Worm (Caenorhabditis elegans): Measurements from ENCODE around the gene pigw-1.

pigw-1 gene

DNA sequence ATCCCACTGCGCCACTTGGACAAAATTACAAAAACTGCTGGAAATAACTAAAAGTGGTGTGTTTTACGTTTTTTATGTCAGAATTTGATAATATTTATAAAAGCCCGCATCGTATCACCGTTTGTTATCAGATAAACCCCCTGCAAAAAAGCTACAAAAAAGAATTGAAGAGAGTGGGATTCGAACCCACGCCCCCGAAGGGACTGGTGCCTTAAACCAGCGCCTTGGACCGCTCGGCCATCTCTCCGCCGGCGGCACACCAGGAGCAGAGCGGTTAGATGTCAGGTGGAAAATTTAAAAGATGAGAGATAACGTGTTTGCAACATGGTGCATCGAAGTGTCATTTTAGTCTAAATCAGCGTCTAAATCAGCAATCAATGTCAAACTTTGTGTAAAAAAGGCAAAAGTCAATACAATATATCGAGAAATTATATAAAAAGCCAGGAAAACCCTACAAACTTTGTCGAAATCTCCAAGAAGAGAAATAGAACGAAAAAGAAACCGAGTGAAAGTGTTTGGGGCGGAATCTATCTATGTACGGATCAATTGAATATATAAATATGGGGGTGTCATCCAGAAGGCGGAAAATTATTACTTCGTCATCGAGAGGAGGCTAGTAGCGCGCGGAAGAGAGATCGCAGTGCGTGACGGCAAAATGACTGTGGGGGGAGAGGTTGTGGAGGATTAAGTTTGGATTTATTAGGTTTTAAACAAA, 23.2 kb downstream of the pigw-1 start:
- no peak for TF ChIP-seq dsc-1 (tag; optimal IDR thresholded peaks at IDR 0.05)
- no peak for TF ChIP-seq nhr-84 (tag; optimal IDR thresholded peaks at IDR 0.05)
- TF ChIP-seq egl-13 (tag; optimal IDR thresholded peaks at IDR 0.05): no peak
- no peak for TF ChIP-seq vab-15 (tag; optimal IDR thresholded peaks at IDR 0.05)
- TF ChIP-seq lin-35 (GFP tag; optimal IDR thresholded peaks at IDR 0.05): peak in 1 of 2 experiments; percentile 30
- peak; percentile 7 for TF ChIP-seq skn-1 (tag; optimal IDR thresholded peaks at IDR 0.05)
- peak; percentile 89 for TF ChIP-seq blmp-1 (tag; optimal IDR thresholded peaks at IDR 0.05)
- no peak for TF ChIP-seq lin-13 (GFP tag; optimal IDR thresholded peaks at IDR 0.05)
- no peak for TF ChIP-seq sox-4 (tag; optimal IDR thresholded peaks at IDR 0.05)
- TF ChIP-seq ceh-88 (GFP tag; IDR thresholded peaks at IDR 0.05): no peak
- peak; percentile 51 for TF ChIP-seq rnt-1 (tag; optimal IDR thresholded peaks at IDR 0.05)
- TF ChIP-seq nhr-20 (tag; optimal IDR thresholded peaks at IDR 0.05): peak; percentile 18
- no peak for TF ChIP-seq hlh-17 (GFP tag; optimal IDR thresholded peaks at IDR 0.05; ENCODE audit: borderline replicate concordance)
- TF ChIP-seq nhr-12 (tag; optimal IDR thresholded peaks at IDR 0.05): no peak
- TF ChIP-seq Y116A8C.19 (tag; optimal IDR thresholded peaks at IDR 0.05; ENCODE audit: borderline replicate concordance): no peak
- no peak for TF ChIP-seq snu-23 (GFP tag; optimal IDR thresholded peaks at IDR 0.05)
- TF ChIP-seq efl-1 (optimal IDR thresholded peaks at IDR 0.05): no peak
- peak in 1 of 2 experiments; percentile 86 for TF ChIP-seq efl-1 (GFP tag; optimal IDR thresholded peaks at IDR 0.05 in 1 of 2)
- TF ChIP-seq ces-1 (GFP tag; optimal IDR thresholded peaks at IDR 0.05): no peak
- TF ChIP-seq ceh-82 (tag; optimal IDR thresholded peaks at IDR 0.05): peak in 1 of 3 experiments; percentile 26
- no peak for TF ChIP-seq irx-1 (tag; optimal IDR thresholded peaks at IDR 0.05)
- no peak for TF ChIP-seq mef-2 (tag; optimal IDR thresholded peaks at IDR 0.05)
- TF ChIP-seq alr-1 (tag; optimal IDR thresholded peaks at IDR 0.05; ENCODE audit: borderline replicate concordance): no peak
- TF ChIP-seq lin-14 (GFP tag; optimal IDR thresholded peaks at IDR 0.05): peak; percentile 9

ce11 chrII:2859873-2860821, 24.6 kb downstream of the pigw-1 start:
- TF ChIP-seq rnt-1 (tag; optimal IDR thresholded peaks at IDR 0.05): no peak
- no peak for TF ChIP-seq C34B4.2 (tag; optimal IDR thresholded peaks at IDR 0.05)
- TF ChIP-seq F16B12.6 (tag; optimal IDR thresholded peaks at IDR 0.05): no peak
- TF ChIP-seq nhr-20 (tag; optimal IDR thresholded peaks at IDR 0.05): no peak
- no peak for TF ChIP-seq mdl-1 (tag; optimal IDR thresholded peaks at IDR 0.05)
- no peak for TF ChIP-seq hpl-2 (GFP tag; optimal IDR thresholded peaks at IDR 0.05)
- no peak for TF ChIP-seq efl-1 (optimal IDR thresholded peaks at IDR 0.05)
- TF ChIP-seq efl-1 (GFP tag; optimal IDR thresholded peaks at IDR 0.05 in 1 of 2): peak in 1 of 2 experiments; percentile 92
- TF ChIP-seq C04F5.9 (tag; optimal IDR thresholded peaks at IDR 0.05): no peak
- no peak for TF ChIP-seq zag-1 (tag; optimal IDR thresholded peaks at IDR 0.05)
- peak in 1 of 2 experiments; percentile 9 for TF ChIP-seq lsy-2 (tag; optimal IDR thresholded peaks at IDR 0.05)
- TF ChIP-seq mep-1 (tag; optimal IDR thresholded peaks at IDR 0.05): no peak
- no peak for TF ChIP-seq lir-3 (tag; optimal IDR thresholded peaks at IDR 0.05; ENCODE audit: poor library complexity)
- TF ChIP-seq lin-39 (tag; optimal IDR thresholded peaks at IDR 0.05): no peak
- no peak for TF ChIP-seq aha-1 (tag; optimal IDR thresholded peaks at IDR 0.05)
- no peak for TF ChIP-seq fkh-10 (GFP tag; optimal IDR thresholded peaks at IDR 0.05)
- TF ChIP-seq nhr-19 (GFP tag; conservative IDR thresholded peaks at IDR 0.05): 0 out of 2 replicates have a peak, but pooled peaks have one; percentile 6
- TF ChIP-seq ceh-82 (tag; optimal IDR thresholded peaks at IDR 0.05): no peak
- no peak for TF ChIP-seq nhr-71 (tag; optimal IDR thresholded peaks at IDR 0.05)
- TF ChIP-seq dsc-1 (tag; optimal IDR thresholded peaks at IDR 0.05): no peak
- TF ChIP-seq nhr-90 (tag; optimal IDR thresholded peaks at IDR 0.05; ENCODE audit: poor library complexity): no peak
- no peak for TF ChIP-seq elt-2 (tag; optimal IDR thresholded peaks at IDR 0.05)
- TF ChIP-seq Y116A8C.19 (tag; optimal IDR thresholded peaks at IDR 0.05; ENCODE audit: borderline replicate concordance): no peak
- TF ChIP-seq ceh-90 (tag; optimal IDR thresholded peaks at IDR 0.05): no peak
- peak; percentile 17 for TF ChIP-seq lin-14 (GFP tag; optimal IDR thresholded peaks at IDR 0.05)
- peak; percentile 92 for TF ChIP-seq blmp-1 (tag; optimal IDR thresholded peaks at IDR 0.05)
- no peak for TF ChIP-seq lin-13 (GFP tag; optimal IDR thresholded peaks at IDR 0.05)
- TF ChIP-seq ceh-8 (GFP tag; optimal IDR thresholded peaks at IDR 0.05): no peak
- TF ChIP-seq efl-3 (GFP tag; optimal IDR thresholded peaks at IDR 0.05): no peak
- no peak for TF ChIP-seq jun-1 (tag; optimal IDR thresholded peaks at IDR 0.05)
- no peak for TF ChIP-seq nhr-28 (tag; optimal IDR thresholded peaks at IDR 0.05)
- no peak for TF ChIP-seq pax-3 (tag; optimal IDR thresholded peaks at IDR 0.05)
- TF ChIP-seq snu-23 (GFP tag; optimal IDR thresholded peaks at IDR 0.05): no peak
- no peak for TF ChIP-seq nhr-12 (tag; optimal IDR thresholded peaks at IDR 0.05)

Measured in whole organism, L1 larva.